Fruit fly (Drosophila melanogaster) whole organism, embryonic: ENCODE data around the gene Shal.

Source experiments
- Adf1 ChIP-seq: fragments of 200-800 bp; sonication (Bioruptor generic); IDR thresholded peaks from 2 replicates; pipeline ENCODE4 v1.3.6; 2022; ENCODE audit warnings: missing biosample characterization, missing genetic modification characterization
- CG10431 ChIP-seq: fragments of 200-800 bp; sonication (Bioruptor generic); optimal IDR thresholded peaks from 3 replicates; lab custom pipeline; 2018; ENCODE audit warnings: missing biosample characterization, mild to moderate bottlenecking, missing genetic modification characterization
- CG11093 ChIP-seq: fragments of 200-800 bp; sonication (Bioruptor generic); IDR thresholded peaks from 3 replicates; pipeline ENCODE4 v1.3.6; 2022; ENCODE audit warnings: missing biosample characterization, missing genetic modification characterization
- CG11560 ChIP-seq: fragments of 200-800 bp; sonication (Bioruptor generic); IDR thresholded peaks from 3 replicates; pipeline ENCODE4 v1.3.6; 2022; ENCODE audit warnings: missing biosample characterization, missing genetic modification characterization
- CG12155 ChIP-seq: fragments of 200-800 bp; sonication (Bioruptor generic); optimal IDR thresholded peaks from 3 replicates; lab custom pipeline; 2016; ENCODE audit warnings: missing biosample characterization, missing genetic modification characterization
- CG13775 ChIP-seq: fragments of 200-800 bp; sonication (Bioruptor generic); optimal IDR thresholded peaks from 3 replicates; lab custom pipeline; 2017; ENCODE audit warnings: missing biosample characterization, mild to moderate bottlenecking, missing genetic modification characterization
- CG14710 ChIP-seq: fragments of 200-800 bp; sonication (Bioruptor generic); optimal IDR thresholded peaks from 3 replicates; lab custom pipeline; 2019; ENCODE audit warnings: missing biosample characterization, mild to moderate bottlenecking, missing genetic modification characterization, moderate library complexity
- CG15073 ChIP-seq: fragments of 200-800 bp; sonication (Bioruptor generic); optimal IDR thresholded peaks from 2 replicates; lab custom pipeline; 2016; ENCODE audit warnings: missing biosample characterization, missing genetic modification characterization
- CG15479 ChIP-seq: fragments of 200-800 bp; sonication (Bioruptor generic); optimal IDR thresholded peaks from 3 replicates; lab custom pipeline; 2019; ENCODE audit warnings: missing biosample characterization, mild to moderate bottlenecking, missing genetic modification characterization, moderate library complexity
- CG30020 ChIP-seq: fragments of 200-800 bp; optimal IDR thresholded peaks from 2 replicates; lab custom pipeline; 2019; ENCODE audit warnings: missing biosample characterization, mild to moderate bottlenecking, missing genetic modification characterization, moderate library complexity
- CG32532 ChIP-seq: fragments of 200-800 bp; sonication (Bioruptor generic); IDR thresholded peaks from 2 replicates; pipeline ENCODE4 v1.3.6; 2022; ENCODE audit warnings: missing biosample characterization, missing genetic modification characterization
- CG42726 ChIP-seq: fragments of 200-800 bp; sonication (Bioruptor generic); IDR thresholded peaks from 2 replicates; pipeline ENCODE4 v1.3.6; 2022; ENCODE audit warnings: missing biosample characterization, missing genetic modification characterization; ENCODE audit not compliant: partially characterized antibody
- CG43689 ChIP-seq: fragments of 200-800 bp; sonication (Bioruptor generic); IDR thresholded peaks from 2 replicates; pipeline ENCODE4 v1.3.6; 2022; ENCODE audit warnings: missing biosample characterization, missing genetic modification characterization
- CG6654 ChIP-seq: fragments of 200-800 bp; sonication (Bioruptor generic); optimal IDR thresholded peaks from 2 replicates; lab custom pipeline; 2017; ENCODE audit warnings: missing biosample characterization, mild to moderate bottlenecking, missing genetic modification characterization
- CG6791 ChIP-seq: fragments of 200-800 bp; sonication (Bioruptor generic); IDR thresholded peaks from 3 replicates; pipeline ENCODE4 v1.3.6; 2022; ENCODE audit warnings: missing biosample characterization, missing genetic modification characterization; ENCODE audit not compliant: partially characterized antibody
- CG7556 ChIP-seq: fragments of 200-800 bp; sonication (Bioruptor generic); optimal IDR thresholded peaks from 2 replicates; lab custom pipeline; 2017; ENCODE audit warnings: missing biosample characterization, mild to moderate bottlenecking, missing genetic modification characterization
- CG8924 ChIP-seq: fragments of 200-800 bp; optimal IDR thresholded peaks from 3 replicates; lab custom pipeline; 2019; ENCODE audit warnings: missing biosample characterization, mild to moderate bottlenecking, missing genetic modification characterization, moderate library complexity
- CG9876 ChIP-seq: fragments of 200-800 bp; sonication (Bioruptor generic); optimal IDR thresholded peaks from 2 replicates; lab custom pipeline; 2016; ENCODE audit warnings: missing biosample characterization, missing genetic modification characterization
- CHES-1-like ChIP-seq: fragments of 200-800 bp; sonication (Bioruptor generic); optimal IDR thresholded peaks from 2 replicates; lab custom pipeline; 2016; ENCODE audit warnings: missing biosample characterization, missing genetic modification characterization
- Dad ChIP-seq: fragments of 200-800 bp; sonication (Bioruptor generic); optimal IDR thresholded peaks from 3 replicates; lab custom pipeline; 2016; ENCODE audit warnings: missing biosample characterization, missing genetic modification characterization
- Dip2 ChIP-seq: fragments of 200-800 bp; sonication (Bioruptor generic); IDR thresholded peaks from 2 replicates; pipeline ENCODE4 v1.3.6; 2022; ENCODE audit warnings: missing biosample characterization, missing genetic modification characterization
- Dp ChIP-seq: fragments of 200-800 bp; sonication (Bioruptor generic); optimal IDR thresholded peaks from 2 replicates; lab custom pipeline; 2018; ENCODE audit warnings: missing biosample characterization, mild to moderate bottlenecking, missing genetic modification characterization, moderate library complexity
- Fer3 ChIP-seq: fragments of 200-800 bp; sonication (Bioruptor generic); optimal IDR thresholded peaks from 2 replicates; lab custom pipeline; 2018; ENCODE audit warnings: missing biosample characterization, mild to moderate bottlenecking, missing genetic modification characterization, moderate library complexity
- Hr39 ChIP-seq: fragments of >200 bp; optimal IDR thresholded peaks from 2 replicates; lab custom pipeline; 2017
- Hsf ChIP-seq: fragments of 200-800 bp; sonication (Bioruptor generic); optimal IDR thresholded peaks from 3 replicates; lab custom pipeline; 2016; ENCODE audit warnings: missing biosample characterization, missing genetic modification characterization
- MTF-1 ChIP-seq: fragments of 200-800 bp; sonication (Bioruptor generic); optimal IDR thresholded peaks from 2 replicates; lab custom pipeline; 2018; ENCODE audit warnings: missing biosample characterization, mild to moderate bottlenecking, missing genetic modification characterization, borderline replicate concordance
- Mes4 ChIP-seq: fragments of 200-800 bp; sonication (Bioruptor generic); optimal IDR thresholded peaks from 2 replicates; lab custom pipeline; 2016; ENCODE audit warnings: missing biosample characterization, missing genetic modification characterization
- Mrtf ChIP-seq: fragments of 200-800 bp; sonication (Bioruptor generic); IDR thresholded peaks from 3 replicates; pipeline ENCODE4 v1.3.6; 2022; ENCODE audit warnings: missing biosample characterization, missing genetic modification characterization
- Rfx ChIP-seq: fragments of 200-800 bp; sonication (Bioruptor generic); IDR thresholded peaks from 2 replicates; pipeline ENCODE4 v1.3.6; 2022; ENCODE audit warnings: missing biosample characterization, missing genetic modification characterization
- Ssrp ChIP-seq: fragments of 200-800 bp; sonication (Bioruptor generic); optimal IDR thresholded peaks from 2 replicates; lab custom pipeline; 2018; ENCODE audit warnings: missing biosample characterization, mild to moderate bottlenecking, missing genetic modification characterization, moderate library complexity
- Usf ChIP-seq: fragments of 200-800 bp; sonication (Bioruptor generic); optimal IDR thresholded peaks from 2 replicates; lab custom pipeline; 2017; ENCODE audit warnings: missing genotype, missing biosample characterization, missing genetic modification characterization
- btn ChIP-seq: fragments of 200-800 bp; sonication (Bioruptor generic); optimal IDR thresholded peaks from 2 replicates; lab custom pipeline; 2016; ENCODE audit warnings: missing biosample characterization, missing genetic modification characterization
- ci ChIP-seq: fragments of 200-800 bp; sonication (Bioruptor generic); IDR thresholded peaks from 3 replicates; pipeline ENCODE4 v1.3.6; 2022; ENCODE audit warnings: missing biosample characterization, missing genetic modification characterization
- crp ChIP-seq, 2 experiments: fragments of 200-800 bp; sonication (Bioruptor generic); optimal IDR thresholded peaks; 2 replicates in 1 of 2; 3 replicates in 1 of 2; lab custom pipeline; 2017; ENCODE audit warnings: missing biosample characterization in 2 of 2, missing genetic modification characterization in 2 of 2, mild to moderate bottlenecking in 1 of 2, moderate library complexity in 1 of 2
- cwo ChIP-seq: fragments of 200-800 bp; sonication (Bioruptor generic); optimal IDR thresholded peaks from 3 replicates; lab custom pipeline; 2017; ENCODE audit warnings: missing biosample characterization, missing genetic modification characterization, mild to moderate bottlenecking, moderate library complexity, missing genetic modification reagents
- dysf ChIP-seq: fragments of 200-800 bp; sonication (Bioruptor generic); IDR thresholded peaks from 3 replicates; pipeline ENCODE4 v1.3.6; 2022; ENCODE audit warnings: missing biosample characterization, missing genetic modification characterization
- ftz-f1 ChIP-seq: fragments of 200-800 bp; sonication (Bioruptor generic); optimal IDR thresholded peaks from 2 replicates; lab custom pipeline; 2016; ENCODE audit warnings: missing biosample characterization, missing genetic modification characterization
- grn ChIP-seq: fragments of 200-800 bp; sonication (Bioruptor generic); optimal IDR thresholded peaks from 3 replicates; lab custom pipeline; 2017; ENCODE audit warnings: missing biosample characterization, missing genetic modification characterization
- ind ChIP-seq: fragments of 200-800 bp; sonication (Bioruptor generic); optimal IDR thresholded peaks from 3 replicates; lab custom pipeline; 2016; ENCODE audit warnings: missing biosample characterization, missing genetic modification characterization
- ken ChIP-seq: fragments of 200-800 bp; sonication (Bioruptor generic); IDR thresholded peaks from 3 replicates; pipeline ENCODE4 v1.3.6; 2022; ENCODE audit warnings: missing biosample characterization, missing genetic modification characterization
- lmd ChIP-seq: fragments of 200-800 bp; sonication (Bioruptor generic); IDR thresholded peaks from 2 replicates; pipeline ENCODE4 v1.3.6; 2022; ENCODE audit warnings: missing biosample characterization, missing genetic modification characterization
- maf-S ChIP-seq: fragments of 200-800 bp; sonication (Bioruptor generic); optimal IDR thresholded peaks from 2 replicates; lab custom pipeline; 2016; ENCODE audit warnings: missing biosample characterization, missing genetic modification characterization
- pb ChIP-seq: fragments of 200-800 bp; sonication (Bioruptor generic); optimal IDR thresholded peaks from 3 replicates; lab custom pipeline; 2016; ENCODE audit warnings: missing biosample characterization, missing genetic modification characterization
- so ChIP-seq: fragments of 200-800 bp; sonication (Bioruptor generic); IDR thresholded peaks from 3 replicates; pipeline ENCODE4 v1.3.6; 2022; ENCODE audit warnings: missing biosample characterization, missing genetic modification characterization
- tgo ChIP-seq: fragments of 200-800 bp; sonication (Bioruptor generic); IDR thresholded peaks from 3 replicates; pipeline ENCODE4 v1.3.6; 2022; ENCODE audit warnings: missing biosample characterization, missing genetic modification characterization

The Shal gene

dm6 chr3L:19552136-19552773 is 32.1 kb downstream of the Shal start, which contains the start of the genes Ltn1 and CG9300 (continued):
- no peak for TF ChIP-seq CG7556 (GFP tag; lab: Kevin White, UChicago)
- peak; percentile 44 for TF ChIP-seq pb
- TF ChIP-seq CG11560 (tag; lab: Robert Waterston, UW): no peak
- peak; percentile 17 for TF ChIP-seq Hsf (GFP tag; lab: Kevin White, UChicago)
- TF ChIP-seq CHES-1-like: peak; percentile 64
- TF ChIP-seq MTF-1 (GFP tag; lab: Kevin White, UChicago): no peak
- TF ChIP-seq Dad (GFP tag; lab: Kevin White, UChicago): peak; percentile 40
- TF ChIP-seq CG30020: peak; percentile 73
- TF ChIP-seq Hr39 (lab: Kevin White, UChicago): no peak
- no peak for TF ChIP-seq CG15479 (GFP tag; lab: Kevin White, UChicago)
- TF ChIP-seq CG11093 (GFP tag; lab: Robert Waterston, UW): no peak
- TF ChIP-seq Usf: peak; percentile 20
- TF ChIP-seq CG13775 (GFP tag; lab: Kevin White, UChicago): peak; percentile 0
- no peak for TF ChIP-seq CG6654 (GFP tag; lab: Kevin White, UChicago)
- TF ChIP-seq Rfx (GFP tag; lab: Robert Waterston, UW): peak; percentile 58
- TF ChIP-seq tgo (GFP tag; lab: Robert Waterston, UW): no peak
- TF ChIP-seq CG10431 (GFP tag; lab: Kevin White, UChicago): peak; percentile 29
- TF ChIP-seq Mes4 (GFP tag; lab: Kevin White, UChicago): peak; percentile 50
- 0 out of 3 replicates have a peak, but pooled peaks have one; percentile 44 for TF ChIP-seq so (GFP tag; lab: Robert Waterston, UW)
- no peak for TF ChIP-seq Dip2 (GFP tag; lab: Robert Waterston, UW)
- peak; percentile 65 for TF ChIP-seq Dp
- TF ChIP-seq CG32532 (GFP tag; lab: Robert Waterston, UW): peak; percentile 63; the same call in 1 of the 2 replicates
- TF ChIP-seq Fer3 (tag; lab: Kevin White, UChicago): no peak
- peak; percentile 51; the same call in 1 of the 2 replicates for TF ChIP-seq CG42726 (GFP tag; lab: Robert Waterston, UW)
- TF ChIP-seq crp (GFP tag; optimal IDR thresholded peaks at IDR 0.05; lab: Kevin White, UChicago): peak in 1 of 2 experiments; percentile 17
- 0 out of 3 replicates have a peak, but pooled peaks have one; percentile 40 for TF ChIP-seq ken (GFP tag; lab: Robert Waterston, UW)
- TF ChIP-seq maf-S (GFP tag; lab: Kevin White, UChicago): no peak
- no peak for TF ChIP-seq CG8924
- TF ChIP-seq CG12155 (GFP tag; lab: Kevin White, UChicago): peak; percentile 6
- TF ChIP-seq lmd (GFP tag; lab: Robert Waterston, UW): no peak; the same call in 1 of the 2 replicates
- TF ChIP-seq ftz-f1 (GFP tag; lab: Kevin White, UChicago): peak; percentile 73
- no peak for TF ChIP-seq Ssrp (tag; lab: Kevin White, UChicago)
- TF ChIP-seq CG6791 (GFP tag; lab: Robert Waterston, UW): 0 out of 3 replicates have a peak, but pooled peaks have one; percentile 20
- no peak for TF ChIP-seq Adf1 (GFP tag; lab: Robert Waterston, UW)
- no peak for TF ChIP-seq grn
- no peak for TF ChIP-seq ind (GFP tag; lab: Kevin White, UChicago)
- no peak for TF ChIP-seq CG9876 (GFP tag; lab: Kevin White, UChicago)
- TF ChIP-seq ci (GFP tag; lab: Robert Waterston, UW): peak; percentile 81; the same call in 1 of the 3 replicates
- peak; percentile 98 for TF ChIP-seq cwo
- no peak for TF ChIP-seq CG14710 (tag; lab: Kevin White, UChicago)
- TF ChIP-seq btn (GFP tag; lab: Kevin White, UChicago): no peak
- no peak for TF ChIP-seq Mrtf (GFP tag; lab: Robert Waterston, UW)
- TF ChIP-seq CG15073 (GFP tag; lab: Kevin White, UChicago): no peak
- TF ChIP-seq CG43689: no peak
- 0 out of 3 replicates have a peak, but pooled peaks have one; percentile 5 for TF ChIP-seq dysf (GFP tag; lab: Robert Waterston, UW)
